Worm (Caenorhabditis elegans): ENCODE measurements around the gene plr-1.

The plr-1 gene

ce11 chrIII:11426906-11427305 lies 29.8 kb upstream of the plr-1 start, which contains the start of gene idpc-1:
Gene idpc-1, plus strand, starts transcription at chrIII:11427206.
- TF ChIP-seq nhr-6 (tag; optimal IDR thresholded peaks at IDR 0.05) (no peak), blmp-1 (tag; optimal IDR thresholded peaks at IDR 0.05; ENCODE audit: insufficient read depth) (no peak), F13H6.1 (tag; optimal IDR thresholded peaks at IDR 0.05) (no peak), nhr-237 (tag; optimal IDR thresholded peaks at IDR 0.05) (no peak), gmeb-1 (tag; optimal IDR thresholded peaks at IDR 0.05) (no peak), egl-27 (tag; optimal IDR thresholded peaks at IDR 0.05) (no peak), nhr-25 (tag; optimal IDR thresholded peaks at IDR 0.05) (no peak), mbf-1 (tag; optimal IDR thresholded peaks at IDR 0.05) (no peak)

ce11 chrIII:11427548-11428152 lies 29.0 kb upstream of the plr-1 start:
- TF ChIP-seq ZK546.5 (tag; optimal IDR thresholded peaks at IDR 0.05), result no peak
- TF ChIP-seq unc-39 (tag; optimal IDR thresholded peaks at IDR 0.05), result no peak
- no peak for TF ChIP-seq lin-13 (GFP tag; optimal IDR thresholded peaks at IDR 0.05)
- no peak for TF ChIP-seq alr-1 (tag; optimal IDR thresholded peaks at IDR 0.05)
- no peak for TF ChIP-seq fos-1 (tag; optimal IDR thresholded peaks at IDR 0.05)
- TF ChIP-seq R02D3.7 (tag; optimal IDR thresholded peaks at IDR 0.05), result no peak
- TF ChIP-seq C34F6.9 (tag; optimal IDR thresholded peaks at IDR 0.05), result no peak

- TF ChIP-seq elt-3 (tag; optimal IDR thresholded peaks at IDR 0.05) (no peak), unc-62 (GFP tag; optimal IDR thresholded peaks at IDR 0.05) (no peak), nhr-25 (tag; optimal IDR thresholded peaks at IDR 0.05) (no peak), gmeb-1 (tag; optimal IDR thresholded peaks at IDR 0.05) (no peak), ama-1 (optimal IDR thresholded peaks at IDR 0.05) (no peak), fos-1 (tag; optimal IDR thresholded peaks at IDR 0.05) (peak; percentile 55), mdl-1 (tag; optimal IDR thresholded peaks at IDR 0.05) (no peak), nhr-129 (tag; optimal IDR thresholded peaks at IDR 0.05) (no peak), egl-27 (tag; optimal IDR thresholded peaks at IDR 0.05) (no peak)
Measured at ce11 chrIII:11442556-11442955, 14.1 kb upstream of the plr-1 start, which contains the start of gene sbp-1. Gene sbp-1, minus strand, starts transcription at chrIII:11442566.

ce11 chrIII:11443408-11443994 lies 13.2 kb upstream of the plr-1 start:
- TF ChIP-seq dmd-4 (tag; optimal IDR thresholded peaks at IDR 0.05), result no peak
- TF ChIP-seq fos-1 (tag; optimal IDR thresholded peaks at IDR 0.05), result no peak
- no peak for TF ChIP-seq alr-1 (tag; optimal IDR thresholded peaks at IDR 0.05)
- TF ChIP-seq snpc-4 (tag; optimal IDR thresholded peaks at IDR 0.05), result peak; percentile 18

ce11 chrIII:11444796-11445386 lies 11.8 kb upstream of the plr-1 start:
- TF ChIP-seq nhr-12 (tag; optimal IDR thresholded peaks at IDR 0.05) (no peak), nhr-25 (tag; optimal IDR thresholded peaks at IDR 0.05) (peak; percentile 22), fos-1 (tag; optimal IDR thresholded peaks at IDR 0.05) (peak; percentile 14), gmeb-1 (tag; optimal IDR thresholded peaks at IDR 0.05) (peak; percentile 52), C34F6.9 (tag; optimal IDR thresholded peaks at IDR 0.05) (peak; percentile 74), ztf-4 (tag; optimal IDR thresholded peaks at IDR 0.05) (no peak), sma-9 (GFP tag; optimal IDR thresholded peaks at IDR 0.05) (peak; percentile 24), sma-9 (tag; optimal IDR thresholded peaks at IDR 0.05) (no peak), lin-13 (GFP tag; optimal IDR thresholded peaks at IDR 0.05) (no peak), sma-3 (GFP tag; optimal IDR thresholded peaks at IDR 0.05) (peak; percentile 59), nhr-77 (tag; optimal IDR thresholded peaks at IDR 0.05) (no peak), lin-39 (tag; optimal IDR thresholded peaks at IDR 0.05) (no peak), F13H6.1 (tag; optimal IDR thresholded peaks at IDR 0.05) (peak; percentile 42), crh-2 (tag; optimal IDR thresholded peaks at IDR 0.05) (peak; percentile 66), lsy-2 (tag; optimal IDR thresholded peaks at IDR 0.05) (peak in 1 of 2 experiments; percentile 51), nhr-21 (tag; optimal IDR thresholded peaks at IDR 0.05) (peak; percentile 41)

Data from whole organism, L2 larva.